Worm (Caenorhabditis elegans): ENCODE results near the gene F31D4.8.

The F31D4.8 gene

DNA sequence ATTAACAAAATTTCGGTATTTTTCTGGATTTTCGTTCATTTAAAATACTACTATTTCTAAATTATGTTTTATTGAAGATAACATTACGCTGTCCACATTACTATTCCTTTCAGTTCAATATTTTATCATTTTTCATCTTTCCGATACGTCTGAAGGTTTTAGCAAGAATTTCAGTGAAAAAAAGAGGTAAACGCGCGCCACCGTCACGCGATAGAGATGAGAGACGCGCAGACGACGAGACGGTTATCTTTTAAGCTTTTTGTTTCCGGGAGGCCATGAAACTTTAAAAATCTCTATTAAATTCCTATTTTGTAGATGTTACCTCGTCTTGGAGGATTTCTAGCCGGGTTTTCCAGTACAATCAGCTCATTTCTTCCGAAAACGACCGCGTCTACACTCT, 30.5 kb downstream of the F31D4.8 start, which contains the start of gene mrps-12:
mrps-12 (plus strand) TSS at position 316 of the 400 bp plus-strand sequence.
- TF ChIP-seq ama-1 (optimal IDR thresholded peaks at IDR 0.05) (no peak), ceh-22 (tag; optimal IDR thresholded peaks at IDR 0.05) (no peak), zip-5 (tag; optimal IDR thresholded peaks at IDR 0.05) (no peak), ceh-6 (GFP tag; optimal IDR thresholded peaks at IDR 0.05) (no peak), nhr-232 (tag; optimal IDR thresholded peaks at IDR 0.05) (no peak), nfya-1 (tag; optimal IDR thresholded peaks at IDR 0.05) (peak; percentile 1), elt-4 (tag; optimal IDR thresholded peaks at IDR 0.05) (no peak), eyg-1 (tag; optimal IDR thresholded peaks at IDR 0.05) (no peak)

DNA sequence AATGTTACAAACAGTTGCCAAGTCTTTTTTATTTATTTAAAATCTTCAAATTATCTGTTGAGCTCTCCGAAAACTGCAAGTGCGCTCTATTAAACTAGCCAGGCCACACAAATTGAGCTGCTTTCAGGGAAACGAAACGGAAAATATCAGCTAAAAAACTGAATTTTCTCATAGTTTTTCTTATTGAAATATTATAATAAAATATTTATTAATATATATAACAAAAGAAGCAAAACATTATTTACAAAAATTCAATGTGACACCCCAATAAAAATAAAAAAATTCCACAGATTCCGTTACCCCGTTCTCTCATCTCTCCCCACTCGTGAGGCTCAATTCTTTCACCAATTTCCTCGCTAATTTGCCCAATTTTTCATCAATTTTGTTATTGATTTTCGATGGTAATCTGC, 35.7 kb downstream of the F31D4.8 start:
- peak; percentile 65 for TF ChIP-seq elt-2 (tag; optimal IDR thresholded peaks at IDR 0.05)
- TF ChIP-seq ceh-48 (tag; optimal IDR thresholded peaks at IDR 0.05): peak; percentile 64
- TF ChIP-seq che-1 (tag; optimal IDR thresholded peaks at IDR 0.05): no peak
- no peak for TF ChIP-seq sox-2 (GFP tag; IDR thresholded peaks at IDR 0.05)
- peak; percentile 87 for TF ChIP-seq zip-5 (tag; optimal IDR thresholded peaks at IDR 0.05)
- peak; percentile 23 for TF ChIP-seq tbx-7 (tag; optimal IDR thresholded peaks at IDR 0.05)
- TF ChIP-seq ceh-22 (tag; optimal IDR thresholded peaks at IDR 0.05): no peak
- TF ChIP-seq unc-3 (GFP tag; conservative IDR thresholded peaks at IDR 0.05): no peak
- TF ChIP-seq unc-3 (tag; optimal IDR thresholded peaks at IDR 0.05): peak; percentile 10
- TF ChIP-seq pag-3 (tag; optimal IDR thresholded peaks at IDR 0.05; ENCODE audit: borderline replicate concordance): no peak
- peak; percentile 69 for TF ChIP-seq ahr-1 (tag; optimal IDR thresholded peaks at IDR 0.05)
- peak; percentile 72 for TF ChIP-seq tbx-2 (tag; optimal IDR thresholded peaks at IDR 0.05)
- TF ChIP-seq hlh-13 (GFP tag; optimal IDR thresholded peaks at IDR 0.05): no peak
- peak; percentile 55 for TF ChIP-seq ceh-14 (tag; optimal IDR thresholded peaks at IDR 0.05)
- TF ChIP-seq C38D4.7 (GFP tag; optimal IDR thresholded peaks at IDR 0.05): no peak
- peak; percentile 55 for TF ChIP-seq unc-86 (tag; optimal IDR thresholded peaks at IDR 0.05)
- TF ChIP-seq hlh-8 (tag; optimal IDR thresholded peaks at IDR 0.05): peak; percentile 58
- no peak for TF ChIP-seq mec-3 (tag; optimal IDR thresholded peaks at IDR 0.05; ENCODE audit: borderline replicate concordance)
- no peak for TF ChIP-seq hlh-6 (tag; optimal IDR thresholded peaks at IDR 0.05)
- no peak for TF ChIP-seq gmeb-2 (tag; optimal IDR thresholded peaks at IDR 0.05)
- no peak for TF ChIP-seq pha-4 (tag; optimal IDR thresholded peaks at IDR 0.05)
- peak; percentile 43 for TF ChIP-seq ets-4 (tag; optimal IDR thresholded peaks at IDR 0.05)
- TF ChIP-seq pha-2 (tag; optimal IDR thresholded peaks at IDR 0.05): peak; percentile 75
- peak; percentile 15 for TF ChIP-seq fkh-6 (tag; optimal IDR thresholded peaks at IDR 0.05)
- peak; percentile 61 for TF ChIP-seq ttx-3 (tag; optimal IDR thresholded peaks at IDR 0.05)
- peak; percentile 1 for TF ChIP-seq ceh-34 (tag; optimal IDR thresholded peaks at IDR 0.05)
- no peak for TF ChIP-seq ceh-2 (tag; optimal IDR thresholded peaks at IDR 0.05)
- TF ChIP-seq sdc-2 (tag; optimal IDR thresholded peaks at IDR 0.05): no peak
- TF ChIP-seq lin-11 (tag; optimal IDR thresholded peaks at IDR 0.05): no peak
- TF ChIP-seq unc-42 (tag; optimal IDR thresholded peaks at IDR 0.05): peak; percentile 78
- TF ChIP-seq ceh-9 (tag; optimal IDR thresholded peaks at IDR 0.05): no peak
- TF ChIP-seq C08G9.2 (tag; optimal IDR thresholded peaks at IDR 0.05): peak; percentile 11
- TF ChIP-seq ceh-19 (GFP tag; optimal IDR thresholded peaks at IDR 0.05): no peak
- no peak for TF ChIP-seq K09A11.1 (tag; optimal IDR thresholded peaks at IDR 0.05; ENCODE audit: insufficient read depth)
- peak; percentile 72 for TF ChIP-seq ceh-31 (tag; optimal IDR thresholded peaks at IDR 0.05)
- no peak for TF ChIP-seq npax-4 (tag; optimal IDR thresholded peaks at IDR 0.05)
- peak; percentile 12 for TF ChIP-seq sox-4 (tag; optimal IDR thresholded peaks at IDR 0.05)
- TF ChIP-seq fax-1 (tag; optimal IDR thresholded peaks at IDR 0.05): peak; percentile 6
- no peak for TF ChIP-seq ztf-16 (tag; optimal IDR thresholded peaks at IDR 0.05)

Data from whole organism, late embryonic.